Fruit fly (Drosophila melanogaster) S2 (cell line): ENCODE results near the gene tplus3b.

Experiments
- CG8478 ChIP-seq: fragments of >200 bp; optimal IDR thresholded peaks from 2 replicates; lab custom pipeline; 2018
- CTCF ChIP-seq, 2 experiments: fragments of >200 bp; optimal IDR thresholded peaks; 2 replicates each; lab custom pipeline; 2018

DNA sequence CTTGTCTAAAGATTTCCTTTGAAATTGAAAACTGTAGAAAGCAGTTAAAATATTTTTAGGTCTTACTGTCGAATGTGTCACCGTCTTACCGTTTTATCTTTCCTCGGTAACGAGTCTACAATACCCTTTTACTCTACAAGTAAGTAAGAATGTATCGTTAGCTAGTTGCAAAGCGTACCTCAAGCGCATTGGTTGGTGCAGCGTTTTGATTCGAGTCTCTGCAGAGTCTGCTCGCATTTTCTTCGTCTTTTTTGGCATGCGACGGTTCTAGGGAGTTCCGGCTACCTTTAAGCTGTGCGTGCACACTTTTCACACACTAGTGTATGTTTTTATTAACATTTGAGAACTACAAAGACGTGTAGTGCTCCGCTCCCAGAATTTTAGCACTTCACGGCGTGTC lies 35.8 kb upstream of the tplus3b start:
- TF ChIP-seq CG8478 (lab: Kevin White, UChicago): no peak
- TF ChIP-seq CTCF (optimal IDR thresholded peaks at IDR 0.05; lab: Kevin White, UChicago): no peak
